Worm (Caenorhabditis elegans): ENCODE results near the gene fbxa-220.

DNA sequence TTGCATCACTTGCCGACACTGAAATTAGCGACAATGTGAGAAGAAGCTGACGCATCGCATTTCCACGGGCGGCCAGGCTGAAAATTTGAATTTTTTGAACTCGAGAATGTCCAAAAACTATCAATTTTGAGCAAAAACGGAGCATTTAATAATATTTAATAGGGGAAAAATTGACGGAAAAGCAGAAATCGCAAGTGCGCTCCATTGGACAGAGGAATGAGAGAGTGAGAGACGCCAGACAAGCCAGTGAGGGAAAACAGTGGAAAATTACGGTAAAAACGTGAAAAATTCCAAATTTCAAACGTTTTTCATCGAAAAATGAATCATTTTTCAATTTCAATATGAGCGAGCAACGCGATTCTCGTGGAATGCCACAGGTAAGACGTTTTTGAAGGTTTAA, 21.2 kb upstream of the fbxa-220 start, which contains the start of the genes Y66D12A.21 and spe-6:
- TF ChIP-seq unc-62 (GFP tag; optimal IDR thresholded peaks at IDR 0.05) (no peak), tbp1 (GFP tag; optimal IDR thresholded peaks at IDR 0.05) (no peak)
